Worm (Caenorhabditis elegans) whole organism, late embryonic: ENCODE measurements around the gene F58F9.3.

ENCODE experiments used
- F13H6.1 ChIP-seq: sonication (generic microtip); optimal IDR thresholded peaks from 2 replicates; lab custom pipeline; 2016; ENCODE audit warnings: missing genetic modification characterization, missing compliant biosample characterization
- ama-1 ChIP-seq: fragments of 150-350 bp; optimal IDR thresholded peaks from 2 replicates; lab custom pipeline; 2014
- hlh-30 ChIP-seq: sonication (generic microtip); optimal IDR thresholded peaks from 2 replicates; lab custom pipeline; 2017; ENCODE audit warnings: antibody characterized with exemption, missing genetic modification characterization, missing compliant biosample characterization; ENCODE audit not compliant: insufficient read depth
- sox-4 ChIP-seq: sonication (generic microtip); optimal IDR thresholded peaks from 2 replicates; lab custom pipeline; 2017; ENCODE audit warnings: mild to moderate bottlenecking, missing genetic modification characterization, inconsistent platforms, missing compliant biosample characterization
- tbx-2 ChIP-seq: sonication (generic microtip); optimal IDR thresholded peaks from 2 replicates; lab custom pipeline; 2016; ENCODE audit warnings: missing genetic modification characterization, missing compliant biosample characterization

- TF ChIP-seq hlh-30 (no peak), sox-4 (tag; lab: Kevin White, UChicago) (no peak), ama-1 (lab: Kevin White, UChicago) (no peak), F13H6.1 (tag; lab: Kevin White, UChicago) (no peak), tbx-2 (tag; lab: Kevin White, UChicago) (no peak)
These were observed 38.9 kb downstream of the F58F9.3 start, which contains the start of gene srv-31 for ce11 chrIV:6271923-6272322.
